Fruit fly (Drosophila melanogaster): ENCODE data around the gene Nepl17.

Nepl17 gene

DNA sequence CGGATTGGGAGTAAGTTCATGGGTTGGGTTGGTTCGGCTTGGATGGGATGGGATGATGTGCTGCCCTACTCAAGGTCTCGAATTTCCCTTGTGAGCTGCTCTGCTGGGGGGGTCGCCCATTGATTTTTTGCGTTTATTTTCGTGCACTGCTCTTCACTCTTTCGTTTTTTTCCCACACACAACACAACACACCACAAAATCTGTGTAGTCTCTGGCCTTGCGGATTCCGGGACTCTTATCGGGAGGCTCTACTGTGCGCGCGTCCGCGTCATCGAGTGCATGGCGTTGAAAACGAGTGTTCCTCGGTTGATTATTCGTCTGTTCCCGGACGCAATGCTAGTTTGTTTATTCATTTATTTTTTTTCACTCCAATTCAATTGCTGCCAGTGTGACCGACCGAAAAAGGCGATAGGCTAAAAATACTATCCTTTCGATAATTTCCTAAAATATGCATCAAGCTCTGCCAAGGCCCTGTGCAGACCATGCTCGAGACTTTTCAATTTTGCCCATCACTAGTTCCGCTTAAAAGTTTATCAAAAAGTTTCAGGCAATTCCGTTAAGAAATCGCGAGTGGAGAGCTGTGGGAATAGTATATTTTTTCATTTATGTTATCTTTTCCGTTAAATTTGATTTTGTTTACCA is 41.0 kb upstream of the Nepl17 start, which contains the start of gene WASp (continued):
- TF ChIP-seq nmo (GFP tag; optimal IDR thresholded peaks at IDR 0.05) = peak; percentile 78
- no peak for TF ChIP-seq gcm (GFP tag; optimal IDR thresholded peaks at IDR 0.05)
- TF ChIP-seq CG11723 (GFP tag; optimal IDR thresholded peaks at IDR 0.05) = no peak
- no peak for TF ChIP-seq CG7839 (tag; optimal IDR thresholded peaks at IDR 0.05)
- TF ChIP-seq dmrt11E (tag; optimal IDR thresholded peaks at IDR 0.05) = peak; percentile 51
- TF ChIP-seq sna (GFP tag; IDR thresholded peaks at IDR 0.05; ENCODE audit: partially characterized antibody) = no peak
- no peak for TF ChIP-seq CG7963 (GFP tag; IDR thresholded peaks at IDR 0.05; ENCODE audit: partially characterized antibody)
- TF ChIP-seq unpg (GFP tag; optimal IDR thresholded peaks at IDR 0.05) = peak; percentile 79
- TF ChIP-seq Vsx1 (GFP tag; optimal IDR thresholded peaks at IDR 0.05) = no peak
- TF ChIP-seq CG2889 (GFP tag; IDR thresholded peaks at IDR 0.05) = no peak
- TF ChIP-seq knrl (GFP tag; IDR thresholded peaks at IDR 0.05; ENCODE audit: partially characterized antibody) = peak; percentile 47; the same call in 1 of the 3 replicates
- peak; percentile 72 for TF ChIP-seq CG18619 (GFP tag; optimal IDR thresholded peaks at IDR 0.05)
- peak; percentile 85 for TF ChIP-seq CG13624 (GFP tag; optimal IDR thresholded peaks at IDR 0.05)
- no peak for TF ChIP-seq Dfd (GFP tag; optimal IDR thresholded peaks at IDR 0.05)
- peak; percentile 99 for TF ChIP-seq Ets65A (GFP tag)
- TF ChIP-seq CG12219 (GFP tag; optimal IDR thresholded peaks at IDR 0.05) = peak; percentile 57
- peak; percentile 31; the same call in 1 of the 2 replicates for TF ChIP-seq CG7372 (GFP tag; IDR thresholded peaks at IDR 0.05)
- peak; percentile 53 for TF ChIP-seq nom (GFP tag; optimal IDR thresholded peaks at IDR 0.05)
- no peak for TF ChIP-seq CG8290 (GFP tag; optimal IDR thresholded peaks at IDR 0.05)
- TF ChIP-seq CG8290 (tag; optimal IDR thresholded peaks at IDR 0.05) = no peak
- peak; percentile 78 for TF ChIP-seq shn (GFP tag; optimal IDR thresholded peaks at IDR 0.05)
- TF ChIP-seq grau (tag; optimal IDR thresholded peaks at IDR 0.05) = peak; percentile 69
- TF ChIP-seq CG9609 (GFP tag; optimal IDR thresholded peaks at IDR 0.05) = peak; percentile 53
- TF ChIP-seq CG4820 (GFP tag; optimal IDR thresholded peaks at IDR 0.05) = peak; percentile 45
- TF ChIP-seq CG8765 (GFP tag; IDR thresholded peaks at IDR 0.05) = peak; percentile 42; the same call in 1 of the 2 replicates
- TF ChIP-seq tup (GFP tag; optimal IDR thresholded peaks at IDR 0.05) = no peak
- peak in 1 of 2 experiments; percentile 54 for TF ChIP-seq crp (GFP tag; optimal IDR thresholded peaks at IDR 0.05)
- peak; percentile 72 for TF ChIP-seq CG13287 (GFP tag; IDR thresholded peaks at IDR 0.05; ENCODE audit: partially characterized antibody)
- TF ChIP-seq ERR (GFP tag; optimal IDR thresholded peaks at IDR 0.05) = peak; percentile 67
- TF ChIP-seq CG6654 (GFP tag; optimal IDR thresholded peaks at IDR 0.05) = peak; percentile 8
- TF ChIP-seq exex (tag; optimal IDR thresholded peaks at IDR 0.05) = peak; percentile 7
- TF ChIP-seq Gsc (GFP tag; IDR thresholded peaks at IDR 0.05) = no peak
- no peak for TF ChIP-seq Fer1 (GFP tag; optimal IDR thresholded peaks at IDR 0.05)
- TF ChIP-seq CG11093 (GFP tag; IDR thresholded peaks at IDR 0.05) = no peak
- peak; percentile 79 for TF ChIP-seq CG7271 (tag; optimal IDR thresholded peaks at IDR 0.05)
- peak; percentile 46; the same call in 1 of the 2 replicates for TF ChIP-seq Nf-YA (GFP tag; IDR thresholded peaks at IDR 0.05)
- peak; percentile 72 for TF ChIP-seq ems (GFP tag; optimal IDR thresholded peaks at IDR 0.05)
- peak; percentile 75; the same call in 2 of the 3 replicates for TF ChIP-seq Opbp (GFP tag; IDR thresholded peaks at IDR 0.05; ENCODE audit: partially characterized antibody)
- 0 out of 2 replicates have a peak, but pooled peaks have one; percentile 26 for TF ChIP-seq sim (GFP tag; IDR thresholded peaks at IDR 0.05)
- TF ChIP-seq CG2712 (tag; optimal IDR thresholded peaks at IDR 0.05) = peak; percentile 71
- TF ChIP-seq dysf (GFP tag; IDR thresholded peaks at IDR 0.05) = peak; percentile 77
- peak; percentile 78 for TF ChIP-seq disco-r (GFP tag; optimal IDR thresholded peaks at IDR 0.05)
- 0 out of 3 replicates have a peak, but pooled peaks have one; percentile 37 for TF ChIP-seq z (GFP tag; IDR thresholded peaks at IDR 0.05)
- TF ChIP-seq salm (tag; optimal IDR thresholded peaks at IDR 0.05) = peak; percentile 32
- TF ChIP-seq ttk (GFP tag; IDR thresholded peaks at IDR 0.05) = peak; percentile 67
- TF ChIP-seq Chrac-16 (GFP tag; optimal IDR thresholded peaks at IDR 0.05) = no peak
- TF ChIP-seq toy (GFP tag; IDR thresholded peaks at IDR 0.05) = 0 out of 2 replicates have a peak, but pooled peaks have one; percentile 19
- TF ChIP-seq fru (optimal IDR thresholded peaks at IDR 0.05) = no peak
- no peak for TF ChIP-seq D (optimal IDR thresholded peaks at IDR 0.05)
- TF ChIP-seq D (GFP tag; optimal IDR thresholded peaks at IDR 0.05) = peak; percentile 48
